Worm (Caenorhabditis elegans): ENCODE measurements around the gene Y48E1C.2.

Gene Y48E1C.2

DNA sequence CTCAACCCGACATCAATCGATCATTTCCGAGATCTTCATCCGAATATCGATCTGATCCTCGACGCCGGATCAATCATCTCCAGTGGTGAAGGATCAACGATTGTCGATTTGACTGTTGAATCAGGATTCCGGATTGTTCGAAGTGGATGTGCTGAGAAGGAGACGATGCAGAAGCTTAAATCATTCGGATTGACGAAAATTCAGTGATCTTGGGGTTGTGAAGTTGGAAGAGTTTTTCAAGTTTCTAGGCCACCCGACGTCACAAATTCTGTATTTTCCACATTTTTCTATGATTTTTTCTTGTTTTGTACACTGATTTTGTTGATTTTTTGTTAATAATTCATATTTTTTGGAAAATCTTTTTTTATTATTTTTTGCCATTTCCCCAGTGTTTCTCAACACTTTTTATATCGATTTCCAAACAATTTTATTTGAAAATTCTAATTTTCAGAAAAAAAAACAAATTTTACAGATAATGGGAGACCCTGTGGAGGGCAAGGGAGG, 9.7 kb upstream of the Y48E1C.2 start, which contains the start of gene Y48E1C.1:
Gene Y48E1C.1 (plus strand): TSS at position 454 of the 504 bp plus-strand sequence.
- TF ChIP-seq nhr-237 (tag; optimal IDR thresholded peaks at IDR 0.05) = no peak
- TF ChIP-seq efl-1 (optimal IDR thresholded peaks at IDR 0.05) = no peak
- peak in 1 of 2 experiments; percentile 13 for TF ChIP-seq efl-1 (GFP tag; optimal IDR thresholded peaks at IDR 0.05 in 1 of 2)

DNA sequence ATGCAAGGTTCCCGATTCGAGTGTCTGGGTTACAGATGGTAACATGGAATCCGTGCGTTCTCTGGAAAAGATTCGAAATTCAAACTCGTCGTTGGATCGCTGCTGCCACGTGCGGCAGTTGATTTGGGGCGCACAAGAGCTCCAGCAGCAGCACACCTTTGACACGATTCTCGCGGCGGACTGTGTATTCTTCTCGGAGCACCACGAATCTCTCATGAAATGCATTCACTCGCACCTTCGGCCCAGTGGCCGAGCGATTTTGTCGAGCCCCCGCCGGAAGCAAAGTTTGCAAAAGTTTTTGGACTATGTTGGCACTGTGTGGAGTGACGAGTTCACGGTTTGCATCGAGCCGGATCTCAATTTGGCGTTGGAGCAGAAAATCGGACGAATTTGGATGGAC, 7.8 kb upstream of the Y48E1C.2 start:
- TF ChIP-seq nhr-19 (GFP tag; conservative IDR thresholded peaks at IDR 0.05) (no peak), sox-4 (tag; optimal IDR thresholded peaks at IDR 0.05) (no peak), isw-1 (GFP tag; IDR thresholded peaks at IDR 0.05) (no peak), alr-1 (tag; optimal IDR thresholded peaks at IDR 0.05; ENCODE audit: borderline replicate concordance) (no peak), lin-15B (tag; optimal IDR thresholded peaks at IDR 0.05) (no peak), lir-3 (tag; optimal IDR thresholded peaks at IDR 0.05; ENCODE audit: poor library complexity) (no peak), nhr-47 (tag; optimal IDR thresholded peaks at IDR 0.05) (no peak), nhr-85 (tag) (peak; percentile 32)

DNA sequence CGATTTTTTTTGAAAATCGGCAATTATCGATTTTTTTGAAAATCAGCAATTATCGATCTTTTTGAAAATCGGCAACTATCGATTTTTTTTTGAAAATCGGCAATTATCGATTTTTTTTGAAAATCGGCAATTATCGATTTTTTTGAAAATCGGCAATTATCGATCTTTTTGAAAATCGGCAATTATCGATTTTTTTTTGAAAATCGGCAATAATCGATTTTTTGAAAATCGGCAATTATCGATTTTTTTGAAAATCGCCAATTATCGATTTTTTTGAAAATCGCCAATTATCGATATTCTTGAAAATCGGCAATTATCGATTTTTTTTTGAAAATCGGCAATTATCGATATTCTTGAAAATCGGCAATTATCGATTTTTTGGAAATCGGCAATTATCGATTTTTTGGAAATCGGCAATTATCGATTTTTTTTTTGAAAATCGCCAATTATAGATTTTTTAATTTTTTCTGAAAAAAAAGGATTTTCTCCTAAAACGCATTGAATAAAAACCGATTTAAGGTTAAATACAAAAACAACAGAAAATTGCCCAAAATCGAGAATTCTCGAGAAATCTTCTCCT, 6.8 kb upstream of the Y48E1C.2 start:
- TF ChIP-seq sptf-1 (tag; optimal IDR thresholded peaks at IDR 0.05) (no peak), lin-35 (GFP tag; optimal IDR thresholded peaks at IDR 0.05) (no peak), elt-2 (tag; optimal IDR thresholded peaks at IDR 0.05) (no peak), nhr-84 (tag; optimal IDR thresholded peaks at IDR 0.05) (no peak), vab-15 (tag; optimal IDR thresholded peaks at IDR 0.05) (no peak), nhr-237 (tag; optimal IDR thresholded peaks at IDR 0.05) (no peak), fkh-4 (tag; optimal IDR thresholded peaks at IDR 0.05; ENCODE audit: borderline replicate concordance) (no peak), lin-13 (GFP tag; optimal IDR thresholded peaks at IDR 0.05) (no peak), snpc-4 (tag; optimal IDR thresholded peaks at IDR 0.05) (no peak), swsn-7 (tag; optimal IDR thresholded peaks at IDR 0.05) (no peak), isw-1 (GFP tag; IDR thresholded peaks at IDR 0.05) (no peak), lin-39 (tag; optimal IDR thresholded peaks at IDR 0.05) (no peak), nhr-19 (GFP tag; conservative IDR thresholded peaks at IDR 0.05) (no peak), pag-3 (tag; optimal IDR thresholded peaks at IDR 0.05; ENCODE audit: borderline replicate concordance, insufficient read depth) (no peak), hlh-17 (GFP tag; optimal IDR thresholded peaks at IDR 0.05; ENCODE audit: borderline replicate concordance) (no peak), ets-5 (GFP tag; IDR thresholded peaks at IDR 0.05) (no peak), lin-14 (GFP tag; optimal IDR thresholded peaks at IDR 0.05) (no peak), nhr-11 (tag; optimal IDR thresholded peaks at IDR 0.05) (no peak), alr-1 (tag; optimal IDR thresholded peaks at IDR 0.05; ENCODE audit: borderline replicate concordance) (no peak)

DNA sequence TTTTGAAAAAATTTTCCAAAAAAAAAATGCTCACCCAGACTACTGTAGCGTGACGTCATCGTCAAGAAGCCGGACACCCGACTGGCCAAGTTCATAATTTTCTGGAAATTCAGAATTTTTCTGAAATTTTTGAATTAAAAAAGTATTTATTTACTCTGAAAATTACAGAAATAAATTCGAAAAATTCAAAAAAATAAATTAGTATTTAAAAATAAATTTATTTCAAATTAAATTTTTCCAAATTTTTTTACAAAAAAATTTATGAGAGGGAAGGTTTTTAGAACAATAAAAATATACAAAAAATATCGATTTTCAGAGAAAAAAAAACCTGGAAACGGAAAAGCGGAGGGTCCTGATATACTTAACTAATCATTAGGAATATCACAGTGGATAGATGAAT, 12.4 kb downstream of the Y48E1C.2 start, which contains the start of gene Y48E1C.4:
Gene Y48E1C.4 (minus strand): TSS at position 101 of the 400 bp plus-strand sequence.
- no peak for TF ChIP-seq pag-3 (tag; optimal IDR thresholded peaks at IDR 0.05; ENCODE audit: borderline replicate concordance, insufficient read depth)

DNA sequence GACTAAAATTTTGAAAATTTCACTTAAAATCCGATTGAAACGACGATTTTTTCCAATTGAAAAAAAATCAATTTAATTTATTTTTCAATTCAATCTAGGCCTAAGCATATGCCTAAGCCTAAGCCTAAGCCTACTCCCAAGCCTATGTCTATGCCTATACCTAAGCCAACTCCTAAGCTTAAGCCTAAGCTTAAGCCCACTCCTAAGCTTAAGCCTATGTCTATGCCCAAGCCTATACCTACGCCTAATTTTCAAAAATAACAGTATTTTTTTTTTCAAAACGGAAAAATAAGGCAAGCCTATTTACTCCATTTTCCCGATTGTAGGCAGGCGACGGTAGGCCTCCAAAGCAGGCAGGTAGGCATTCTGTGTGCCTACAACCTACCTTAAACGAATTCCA, 20.0 kb downstream of the Y48E1C.2 start:
- TF ChIP-seq C16A3.4 (tag; optimal IDR thresholded peaks at IDR 0.05) (no peak), nhr-11 (tag; optimal IDR thresholded peaks at IDR 0.05) (no peak), lir-3 (tag; optimal IDR thresholded peaks at IDR 0.05; ENCODE audit: poor library complexity) (no peak), nhr-71 (tag; optimal IDR thresholded peaks at IDR 0.05) (no peak), unc-130 (tag; optimal IDR thresholded peaks at IDR 0.05) (no peak), isw-1 (GFP tag; IDR thresholded peaks at IDR 0.05) (no peak), skn-1 (tag; optimal IDR thresholded peaks at IDR 0.05) (no peak), ama-1 (optimal IDR thresholded peaks at IDR 0.05) (no peak)

DNA sequence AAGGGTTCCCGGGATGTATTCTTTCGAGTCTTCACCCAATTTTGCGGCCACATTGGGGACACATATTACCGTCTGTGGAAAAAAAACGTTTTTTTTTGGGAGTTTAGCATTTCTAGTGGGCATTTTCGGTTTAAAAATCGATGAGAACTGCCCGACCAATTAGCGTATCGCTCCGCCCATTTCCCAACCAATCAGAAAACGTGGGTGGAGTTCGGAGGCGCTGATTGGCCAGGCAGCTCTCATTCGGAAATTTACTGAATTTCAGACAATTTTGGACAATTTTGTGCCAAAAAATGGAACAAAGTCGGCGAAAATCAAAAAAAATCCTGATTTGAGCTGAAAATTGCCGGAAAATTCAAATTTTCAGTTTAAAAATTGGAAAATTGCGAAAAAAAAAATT, 22.3 kb downstream of the Y48E1C.2 start:
- TF ChIP-seq nhr-12 (tag; optimal IDR thresholded peaks at IDR 0.05) (no peak), C04F5.9 (tag; optimal IDR thresholded peaks at IDR 0.05) (no peak), nhr-19 (GFP tag; conservative IDR thresholded peaks at IDR 0.05) (no peak), nhr-85 (tag) (peak; percentile 58), lin-15B (tag; optimal IDR thresholded peaks at IDR 0.05) (no peak), zag-1 (tag; optimal IDR thresholded peaks at IDR 0.05) (no peak)

All from whole organism, L1 larva.